Worm (Caenorhabditis elegans) whole organism, L4 larva: ENCODE data around the gene yju-2.

ENCODE experiments used
- aha-1 ChIP-seq: fragments of 150-350 bp; peaks from one replicate; lab custom pipeline; 2014; ENCODE audit warnings: missing biosample characterization, missing genetic modification characterization
- daf-12 ChIP-seq: fragments of 150-350 bp; optimal IDR thresholded peaks from 2 replicates; lab custom pipeline; 2014; ENCODE audit warnings: missing biosample characterization, missing genetic modification reagents, missing genetic modification characterization
- dmd-6 ChIP-seq: fragments of 200-800 bp; sonication (Bioruptor generic); IDR thresholded peaks from 2 replicates; pipeline ENCODE4 v1.3.6; 2022; ENCODE audit warnings: missing genetic modification reagents, missing genetic modification characterization, missing compliant biosample characterization
- dpl-1 ChIP-seq: fragments of 150-350 bp; optimal IDR thresholded peaks from 2 replicates; lab custom pipeline; 2014; ENCODE audit warnings: missing biosample characterization, missing genetic modification reagents, missing genetic modification characterization
- fos-1 ChIP-seq: fragments of 150-350 bp; optimal IDR thresholded peaks from 2 replicates; lab custom pipeline; 2014; ENCODE audit warnings: missing biosample characterization, missing genetic modification characterization
- lin-1 ChIP-seq: fragments of 200-800 bp; sonication (Bioruptor generic); IDR thresholded peaks from 2 replicates; pipeline ENCODE4 v1.3.6; 2022; ENCODE audit warnings: missing genetic modification reagents, missing genetic modification characterization, missing compliant biosample characterization
- nhr-77 ChIP-seq: fragments of 150-350 bp; optimal IDR thresholded peaks from 2 replicates; lab custom pipeline; 2014; ENCODE audit warnings: missing biosample characterization, missing genetic modification characterization
- sdz-12 ChIP-seq: fragments of 200-800 bp; sonication (Bioruptor generic); optimal IDR thresholded peaks from 2 replicates; lab custom pipeline; 2018; ENCODE audit warnings: mild to moderate bottlenecking, missing genetic modification characterization, missing compliant biosample characterization
- unc-62 ChIP-seq, 3 experiments: fragments of 150-350 bp in 1 of 3; sonication (generic microtip); optimal IDR thresholded peaks in 2 of 3; peaks in 1 of 3; 1 replicate in 1 of 3; 2 replicates in 2 of 3; lab custom pipeline; 2014 to 2017; ENCODE audit warnings: missing biosample characterization in 3 of 3, missing genetic modification characterization in 3 of 3, missing genetic modification reagents in 3 of 3, missing genotype in 1 of 3

- TF ChIP-seq aha-1 (tag; lab: Kevin White, UChicago), result no peak
- peak; percentile 82 for TF ChIP-seq dpl-1 (GFP tag; lab: Kevin White, UChicago)
- no peak for TF ChIP-seq lin-1 (GFP tag; lab: Robert Waterston, UW)
- TF ChIP-seq daf-12 (tag; lab: Kevin White, UChicago), result no peak
- peak in 1 of 2 experiments; percentile 77 for TF ChIP-seq unc-62 (GFP tag; optimal IDR thresholded peaks at IDR 0.05 in 1 of 2; lab: Kevin White, UChicago)
- TF ChIP-seq unc-62 (tag; optimal IDR thresholded peaks at IDR 0.05; lab: Kevin White, UChicago), result no peak
- peak; percentile 64 for TF ChIP-seq nhr-77 (tag; lab: Kevin White, UChicago)
- peak; percentile 53; the same call in 1 of the 2 replicates for TF ChIP-seq dmd-6 (GFP tag; lab: Robert Waterston, UW)
- no peak for TF ChIP-seq sdz-12 (GFP tag; lab: Kevin White, UChicago)
- no peak for TF ChIP-seq fos-1 (tag; lab: Kevin White, UChicago)
These were observed 5.5 kb downstream of the yju-2 start, which contains the start of gene rps-21 for ce11 chrIII:7189581-7190128.
